Worm (Caenorhabditis elegans) whole organism, early embryonic: ENCODE measurements around the gene F49C12.5.

Experiments used
- F13C5.2 ChIP-seq: sonication (generic microtip); optimal IDR thresholded peaks from 2 replicates; lab custom pipeline; 2017; ENCODE audit warnings: mild to moderate bottlenecking, missing genetic modification characterization, inconsistent platforms, missing compliant biosample characterization
- aly-1 ChIP-seq: sonication (generic microtip); optimal IDR thresholded peaks from 2 replicates; lab custom pipeline; 2016; ENCODE audit warnings: missing genetic modification characterization, missing compliant biosample characterization
- ama-1 ChIP-seq: fragments of 150-350 bp; optimal IDR thresholded peaks from 2 replicates; lab custom pipeline; 2014
- flt-1 ChIP-seq: fragments of 200-800 bp; sonication (Bioruptor generic); IDR thresholded peaks from 2 replicates; pipeline ENCODE4 v1.3.6; 2022; ENCODE audit warnings: missing genetic modification characterization, missing compliant biosample characterization
- hnd-1 ChIP-seq: sonication (generic microtip); optimal IDR thresholded peaks from 2 replicates; lab custom pipeline; 2016; ENCODE audit warnings: missing genetic modification characterization, missing compliant biosample characterization
- scrt-1 ChIP-seq: fragments of 200-800 bp; sonication (Bioruptor generic); IDR thresholded peaks from 2 replicates; pipeline ENCODE4 v1.3.6; 2022; ENCODE audit warnings: missing genetic modification characterization, missing compliant biosample characterization
- tbx-37 ChIP-seq: fragments of 200-800 bp; sonication (Bioruptor generic); conservative IDR thresholded peaks from 2 replicates; pipeline ENCODE4 v1.3.6; 2022; ENCODE audit warnings: missing genetic modification reagents, missing genetic modification characterization, missing compliant biosample characterization
- tra-4 ChIP-seq: sonication (generic microtip); optimal IDR thresholded peaks from 2 replicates; lab custom pipeline; 2017; ENCODE audit warnings: missing genetic modification characterization, missing compliant biosample characterization

DNA sequence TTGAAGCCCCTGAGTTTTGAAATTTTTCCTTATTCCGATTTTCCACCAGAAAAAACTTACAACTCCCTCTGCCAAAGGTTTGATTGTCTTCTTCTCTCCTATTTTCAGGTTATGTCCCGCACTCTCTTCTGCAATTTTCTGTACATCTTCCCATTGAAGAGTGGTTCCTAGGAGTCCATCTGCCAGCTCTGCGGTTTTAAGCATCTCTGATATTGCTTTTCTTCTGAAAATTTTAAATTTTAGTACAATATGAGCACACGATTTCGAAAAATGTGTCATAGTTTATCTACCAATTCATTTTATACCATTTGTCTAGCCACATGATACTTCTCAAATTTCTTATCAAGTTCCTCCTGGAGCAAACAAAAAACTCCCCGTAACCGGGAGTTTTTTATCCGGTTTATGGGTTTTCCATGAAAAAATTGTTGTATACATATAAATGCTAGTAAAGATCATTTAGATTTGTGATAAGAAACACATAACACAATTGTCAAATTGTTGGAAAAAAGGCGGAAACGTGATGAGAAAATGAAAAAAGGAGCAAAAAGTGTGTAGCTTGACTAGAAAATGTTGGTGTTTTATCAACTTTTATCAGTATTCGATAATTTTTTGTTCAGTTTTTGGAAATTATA lies 6.3 kb downstream of the F49C12.5 start:
- TF ChIP-seq tra-4 (tag; lab: Kevin White, UChicago) (no peak), flt-1 (GFP tag; lab: Robert Waterston, UW) (no peak), F13C5.2 (tag; lab: Kevin White, UChicago) (no peak), ama-1 (no peak), scrt-1 (GFP tag; lab: Robert Waterston, UW) (no peak), hnd-1 (no peak), tbx-37 (GFP tag; lab: Robert Waterston, UW) (no peak), aly-1 (tag; lab: Kevin White, UChicago) (no peak)
